Worm (Caenorhabditis elegans) whole organism, young adult: Measurements from ENCODE around the gene R10E9.3.
A peak's percentile ranks its signal among the peaks of the same experiment; 100 is the strongest.

Source experiments
- Y53G8AR.9 ChIP-seq: fragments of 200-800 bp; sonication (Bioruptor generic); conservative IDR thresholded peaks from 2 replicates; pipeline ENCODE4 v1.3.6; 2022; ENCODE audit warnings: missing genetic modification reagents, missing genetic modification characterization, missing compliant biosample characterization
- Y79H2A.3 ChIP-seq: fragments of 200-800 bp; sonication (Bioruptor generic); conservative IDR thresholded peaks from 2 replicates; pipeline ENCODE4 v1.3.6; 2022; ENCODE audit warnings: missing genetic modification reagents, missing genetic modification characterization, missing compliant biosample characterization
- ceh-100 ChIP-seq: fragments of 200-800 bp; sonication (Bioruptor generic); IDR thresholded peaks from 2 replicates; pipeline ENCODE4 v1.3.6; 2022; ENCODE audit warnings: missing genetic modification reagents, missing genetic modification characterization, missing compliant biosample characterization
- ceh-27 ChIP-seq: fragments of 200-800 bp; sonication (Bioruptor generic); optimal IDR thresholded peaks from 2 replicates; lab custom pipeline; 2018; ENCODE audit warnings: mild to moderate bottlenecking, missing genetic modification characterization, moderate library complexity, missing compliant biosample characterization
- dox-1 ChIP-seq: fragments of 200-800 bp; sonication (Bioruptor generic); IDR thresholded peaks from 2 replicates; pipeline ENCODE4 v1.3.6; 2022; ENCODE audit warnings: missing genetic modification reagents, missing genetic modification characterization, missing compliant biosample characterization
- efl-1 ChIP-seq: fragments of 150-350 bp; optimal IDR thresholded peaks from 2 replicates; lab custom pipeline; 2014; ENCODE audit warnings: missing biosample characterization, missing genetic modification reagents, missing genetic modification characterization
- hmg-1.2 ChIP-seq: fragments of 200-800 bp; sonication (Bioruptor generic); IDR thresholded peaks from 2 replicates; pipeline ENCODE4 v1.3.6; 2022; ENCODE audit warnings: missing genetic modification reagents, missing genetic modification characterization, missing compliant biosample characterization
- lsy-27 ChIP-seq: sonication (generic microtip); optimal IDR thresholded peaks from 2 replicates; lab custom pipeline; 2017; ENCODE audit warnings: missing genetic modification characterization, mild to moderate bottlenecking, missing compliant biosample characterization, antibody characterized with exemption, missing genotype, borderline replicate concordance; ENCODE audit not compliant: insufficient read depth
- nhr-80 ChIP-seq: sonication (generic microtip); optimal IDR thresholded peaks from 2 replicates; lab custom pipeline; 2016; ENCODE audit warnings: missing genetic modification characterization, missing compliant biosample characterization
- snpc-1.3 ChIP-seq: sonication (generic microtip); optimal IDR thresholded peaks from 2 replicates; lab custom pipeline; 2017; ENCODE audit warnings: missing genetic modification characterization, mild to moderate bottlenecking, missing compliant biosample characterization, antibody characterized with exemption, moderate library complexity, missing genotype, missing genetic modification reagents; ENCODE audit not compliant: insufficient read depth
- snpc-3.4 ChIP-seq: sonication (generic microtip); optimal IDR thresholded peaks from 2 replicates; lab custom pipeline; 2017; ENCODE audit warnings: missing genetic modification characterization, mild to moderate bottlenecking, missing compliant biosample characterization, antibody characterized with exemption, moderate library complexity, missing genotype, missing genetic modification reagents
- zfh-2 ChIP-seq: fragments of 200-800 bp; sonication (Bioruptor generic); conservative IDR thresholded peaks from 2 replicates; pipeline ENCODE4 v1.3.6; 2022; ENCODE audit warnings: missing genetic modification reagents, missing genetic modification characterization, missing compliant biosample characterization

The R10E9.3 gene

ce11 chrIII:4009181-4009580, 49.2 kb downstream of the R10E9.3 start:
- TF ChIP-seq ceh-27 (GFP tag; lab: Kevin White, UChicago) (no peak), snpc-1.3 (no peak), efl-1 (GFP tag; lab: Kevin White, UChicago) (no peak), Y79H2A.3 (GFP tag; lab: Robert Waterston, UW) (no peak), ceh-100 (GFP tag; lab: Robert Waterston, UW) (no peak)

- TF ChIP-seq snpc-3.4 (tag; lab: Kevin White, UChicago): no peak
- TF ChIP-seq hmg-1.2: peak; percentile 67; the same call in 1 of the 2 replicates
- TF ChIP-seq zfh-2: peak; percentile 76
- TF ChIP-seq dox-1: 0 out of 2 replicates have a peak, but pooled peaks have one; percentile 51
Measured at ce11 chrIII:4010168-4010567, 50.1 kb downstream of the R10E9.3 start.

- peak; percentile 52 for TF ChIP-seq nhr-80 (tag; lab: Kevin White, UChicago)
- TF ChIP-seq lsy-27 (tag; lab: Kevin White, UChicago): no peak
- TF ChIP-seq ceh-27 (GFP tag; lab: Kevin White, UChicago): no peak
- no peak for TF ChIP-seq Y53G8AR.9 (GFP tag; lab: Robert Waterston, UW)
Measured at ce11 chrIII:4010987-4011386, 51.0 kb downstream of the R10E9.3 start.
